Fruit fly (Drosophila melanogaster) whole organism, adult: ENCODE results near the gene Rab7.

Experiments used
- CG11617 ChIP-seq: fragments of 200-800 bp; sonication (Bioruptor generic); optimal IDR thresholded peaks from 2 replicates; lab custom pipeline; 2017; ENCODE audit warnings: mild to moderate bottlenecking, missing biosample characterization, missing genetic modification reagents, missing genetic modification characterization
- CG12768 ChIP-seq: fragments of 200-800 bp; sonication (Bioruptor generic); optimal IDR thresholded peaks from 2 replicates; lab custom pipeline; 2017; ENCODE audit warnings: missing biosample characterization, missing genetic modification characterization, mild to moderate bottlenecking, moderate library complexity, missing genetic modification reagents
- CG14711 ChIP-seq: fragments of 200-800 bp; sonication (Bioruptor generic); optimal IDR thresholded peaks from 2 replicates; lab custom pipeline; 2018; ENCODE audit warnings: missing biosample characterization, mild to moderate bottlenecking, missing genetic modification characterization, moderate library complexity
- CG1620 ChIP-seq: fragments of 200-800 bp; sonication (Bioruptor generic); optimal IDR thresholded peaks from 2 replicates; lab custom pipeline; 2016; ENCODE audit warnings: missing biosample characterization, missing genetic modification characterization
- CG33017 ChIP-seq: fragments of 200-800 bp; sonication (Bioruptor generic); optimal IDR thresholded peaks from 2 replicates; lab custom pipeline; 2018; ENCODE audit warnings: missing biosample characterization, mild to moderate bottlenecking, missing genetic modification characterization, moderate library complexity
- CG5204 ChIP-seq: fragments of 200-800 bp; sonication (Bioruptor generic); optimal IDR thresholded peaks from 2 replicates; lab custom pipeline; 2016; ENCODE audit warnings: missing biosample characterization, missing genetic modification characterization
- CG7045 ChIP-seq: fragments of 200-800 bp; sonication (Bioruptor generic); optimal IDR thresholded peaks from 2 replicates; lab custom pipeline; 2017; ENCODE audit warnings: missing biosample characterization, mild to moderate bottlenecking, missing genetic modification characterization
- CG7101 ChIP-seq: fragments of 200-800 bp; sonication (Bioruptor generic); optimal IDR thresholded peaks from 2 replicates; lab custom pipeline; 2018; ENCODE audit warnings: missing biosample characterization, mild to moderate bottlenecking, missing genetic modification characterization, moderate library complexity
- Clk ChIP-seq: fragments of 200-800 bp; sonication (Bioruptor generic); optimal IDR thresholded peaks from 2 replicates; lab custom pipeline; 2017; ENCODE audit warnings: missing biosample characterization, missing genetic modification characterization
- Crg-1 ChIP-seq: fragments of 200-800 bp; sonication (Bioruptor generic); optimal IDR thresholded peaks from 2 replicates; lab custom pipeline; 2016; ENCODE audit warnings: missing biosample characterization, missing genetic modification characterization
- Hr96 ChIP-seq: fragments of 200-800 bp; sonication (Bioruptor generic); optimal IDR thresholded peaks from 2 replicates; lab custom pipeline; 2016; ENCODE audit warnings: missing biosample characterization, missing genetic modification characterization
- Mnt ChIP-seq: fragments of 200-800 bp; sonication (Bioruptor generic); optimal IDR thresholded peaks from 2 replicates; lab custom pipeline; 2016; ENCODE audit warnings: missing biosample characterization, mild to moderate bottlenecking, missing genetic modification characterization
- bab1 ChIP-seq: fragments of 200-800 bp; sonication (Bioruptor generic); optimal IDR thresholded peaks from 3 replicates; lab custom pipeline; 2019; ENCODE audit warnings: missing biosample characterization, mild to moderate bottlenecking, missing genetic modification characterization, moderate library complexity
- cic ChIP-seq: fragments of 200-800 bp; sonication (Bioruptor generic); optimal IDR thresholded peaks from 2 replicates; lab custom pipeline; 2017; ENCODE audit warnings: missing biosample characterization, mild to moderate bottlenecking, missing genetic modification characterization, moderate library complexity
- cnc ChIP-seq, 2 experiments: fragments of >200 bp; optimal IDR thresholded peaks; 2 replicates each; lab custom pipeline; 2017
- kay ChIP-seq: fragments of 200-800 bp; sonication (Bioruptor generic); peaks from one replicate; lab custom pipeline; 2016; ENCODE audit warnings: missing biosample characterization, missing genetic modification characterization, borderline replicate concordance
- ovo ChIP-seq: fragments of 200-800 bp; sonication (Bioruptor generic); optimal IDR thresholded peaks from 2 replicates; lab custom pipeline; 2016; ENCODE audit warnings: missing biosample characterization, missing genetic modification characterization
- pad ChIP-seq: fragments of 200-800 bp; sonication (Bioruptor generic); optimal IDR thresholded peaks from 3 replicates; lab custom pipeline; 2017; ENCODE audit warnings: missing biosample characterization, missing genetic modification characterization, mild to moderate bottlenecking, moderate library complexity, missing genetic modification reagents
- tj ChIP-seq: fragments of 200-800 bp; sonication (Bioruptor generic); optimal IDR thresholded peaks from 3 replicates; lab custom pipeline; 2017; ENCODE audit warnings: missing biosample characterization, mild to moderate bottlenecking, missing genetic modification characterization, moderate library complexity
- toe ChIP-seq: fragments of 200-800 bp; sonication (Bioruptor generic); optimal IDR thresholded peaks from 2 replicates; lab custom pipeline; 2016; ENCODE audit warnings: missing biosample characterization, missing genetic modification characterization

The Rab7 gene

dm6 chr3R:24037538-24038265, 44.9 kb downstream of the Rab7 start, which contains the start of gene spas:
spas (plus strand) TSS chr3R:24038215.
- no peak for TF ChIP-seq kay (GFP tag; lab: Kevin White, UChicago)
- peak; percentile 50 for TF ChIP-seq Clk (GFP tag; lab: Kevin White, UChicago)
- peak; percentile 63 for TF ChIP-seq ovo (GFP tag; lab: Kevin White, UChicago)
- peak; percentile 73 for TF ChIP-seq tj (GFP tag; lab: Kevin White, UChicago)
- TF ChIP-seq CG14711 (tag; lab: Kevin White, UChicago), result peak; percentile 80
- peak; percentile 81 for TF ChIP-seq CG11617 (GFP tag; lab: Kevin White, UChicago)
- peak; percentile 76 for TF ChIP-seq bab1 (GFP tag; lab: Kevin White, UChicago)
- TF ChIP-seq cnc (optimal IDR thresholded peaks at IDR 0.05; lab: Kevin White, UChicago), result no peak
- peak; percentile 64 for TF ChIP-seq CG1620 (GFP tag; lab: Kevin White, UChicago)
- peak; percentile 73 for TF ChIP-seq CG7045 (GFP tag; lab: Kevin White, UChicago)
- TF ChIP-seq pad (GFP tag; lab: Kevin White, UChicago), result peak; percentile 47
- TF ChIP-seq CG33017 (tag; lab: Kevin White, UChicago), result peak; percentile 58
- TF ChIP-seq cic (GFP tag; lab: Kevin White, UChicago), result no peak
- TF ChIP-seq Mnt (GFP tag; lab: Kevin White, UChicago), result peak; percentile 72
- no peak for TF ChIP-seq CG5204 (GFP tag; lab: Kevin White, UChicago)
- TF ChIP-seq toe (GFP tag; lab: Kevin White, UChicago), result no peak
- TF ChIP-seq CG12768 (GFP tag; lab: Kevin White, UChicago), result peak; percentile 64
- TF ChIP-seq Hr96 (GFP tag; lab: Kevin White, UChicago), result peak; percentile 90
- peak; percentile 52 for TF ChIP-seq Crg-1
- peak; percentile 60 for TF ChIP-seq CG7101 (tag; lab: Kevin White, UChicago)

- TF ChIP-seq kay (GFP tag; lab: Kevin White, UChicago) (no peak), ovo (GFP tag; lab: Kevin White, UChicago) (peak; percentile 33), Mnt (GFP tag; lab: Kevin White, UChicago) (peak; percentile 63), tj (GFP tag; lab: Kevin White, UChicago) (no peak), bab1 (GFP tag; lab: Kevin White, UChicago) (no peak), cic (GFP tag; lab: Kevin White, UChicago) (no peak), Crg-1 (peak; percentile 70), CG1620 (GFP tag; lab: Kevin White, UChicago) (peak; percentile 6)
These were observed 46.1 kb downstream of the Rab7 start, which contains the start of gene Miro for dm6 chr3R:24038736-24039556. Miro (minus strand) TSS chr3R:24038847.
